Worm (Caenorhabditis elegans): ENCODE data around the gene grd-13.

- no peak for TF ChIP-seq fkh-10 (GFP tag; optimal IDR thresholded peaks at IDR 0.05)
- TF ChIP-seq ces-1 (GFP tag; optimal IDR thresholded peaks at IDR 0.05), result no peak
- no peak for TF ChIP-seq egl-13 (tag; optimal IDR thresholded peaks at IDR 0.05)
Observed at ce11 chrIV:3463254-3463653, 25.1 kb downstream of the grd-13 start, which contains the start of gene F58E2.4.

Measured in whole organism, L1 larva.